Worm (Caenorhabditis elegans) whole organism, young adult: ENCODE results near the gene Y67A10A.11.

Experiments
- F10E7.11 ChIP-seq: sonication (generic microtip); optimal IDR thresholded peaks from 2 replicates; lab custom pipeline; 2017; ENCODE audit warnings: mild to moderate bottlenecking, missing genetic modification characterization, moderate library complexity, missing compliant biosample characterization
- F23B12.7 ChIP-seq: sonication (generic microtip); optimal IDR thresholded peaks from 2 replicates; lab custom pipeline; 2017; ENCODE audit warnings: missing genetic modification characterization, mild to moderate bottlenecking, missing compliant biosample characterization, antibody characterized with exemption, moderate library complexity; ENCODE audit not compliant: insufficient read depth
- T07F8.4 ChIP-seq: sonication (generic microtip); optimal IDR thresholded peaks from 2 replicates; lab custom pipeline; 2016; ENCODE audit warnings: mild to moderate bottlenecking, missing genetic modification characterization, moderate library complexity, missing compliant biosample characterization
- T26A5.8 ChIP-seq: sonication (generic microtip); optimal IDR thresholded peaks from 2 replicates; lab custom pipeline; 2016; ENCODE audit warnings: missing genetic modification characterization, missing compliant biosample characterization
- ZK185.1 ChIP-seq: sonication (generic microtip); optimal IDR thresholded peaks from 2 replicates; lab custom pipeline; 2016; ENCODE audit warnings: mild to moderate bottlenecking, missing genetic modification characterization, missing compliant biosample characterization; ENCODE audit not compliant: poor library complexity, severe bottlenecking
- aptf-3 ChIP-seq: fragments of 200-800 bp; sonication (Bioruptor generic); IDR thresholded peaks from 2 replicates; pipeline ENCODE4 v1.3.6; 2022; ENCODE audit warnings: missing genetic modification characterization, missing compliant biosample characterization
- atf-7 ChIP-seq: sonication (generic microtip); optimal IDR thresholded peaks from 2 replicates; lab custom pipeline; 2017; ENCODE audit warnings: mild to moderate bottlenecking, missing genetic modification characterization, missing compliant biosample characterization
- attf-6 ChIP-seq: fragments of 200-800 bp; sonication (Bioruptor generic); IDR thresholded peaks from 2 replicates; pipeline ENCODE4 v1.3.6; 2022; ENCODE audit warnings: missing genetic modification reagents, missing genetic modification characterization, missing compliant biosample characterization
- ceh-100 ChIP-seq: fragments of 200-800 bp; sonication (Bioruptor generic); IDR thresholded peaks from 2 replicates; pipeline ENCODE4 v1.3.6; 2022; ENCODE audit warnings: missing genetic modification reagents, missing genetic modification characterization, missing compliant biosample characterization
- die-1 ChIP-seq: sonication (generic microtip); optimal IDR thresholded peaks from 2 replicates; lab custom pipeline; 2016; ENCODE audit warnings: missing genotype, mild to moderate bottlenecking, missing genetic modification characterization, missing compliant biosample characterization
- efl-1 ChIP-seq: fragments of 150-350 bp; optimal IDR thresholded peaks from 2 replicates; lab custom pipeline; 2014; ENCODE audit warnings: missing biosample characterization, missing genetic modification reagents, missing genetic modification characterization
- egrh-3 ChIP-seq: fragments of 200-800 bp; sonication (Bioruptor generic); IDR thresholded peaks from 2 replicates; pipeline ENCODE4 v1.3.6; 2022; ENCODE audit warnings: missing genetic modification reagents, missing genetic modification characterization, missing compliant biosample characterization
- fkh-3 ChIP-seq: sonication (generic microtip); optimal IDR thresholded peaks from 2 replicates; lab custom pipeline; 2016; ENCODE audit warnings: mild to moderate bottlenecking, missing genetic modification characterization, missing compliant biosample characterization
- hmg-1.2 ChIP-seq: fragments of 200-800 bp; sonication (Bioruptor generic); IDR thresholded peaks from 2 replicates; pipeline ENCODE4 v1.3.6; 2022; ENCODE audit warnings: missing genetic modification reagents, missing genetic modification characterization, missing compliant biosample characterization
- hmg-20 ChIP-seq: fragments of 200-800 bp; sonication (Bioruptor generic); IDR thresholded peaks from 2 replicates; pipeline ENCODE4 v1.3.6; 2022; ENCODE audit warnings: missing genetic modification reagents, missing genetic modification characterization, missing compliant biosample characterization
- lin-40 ChIP-seq: sonication (generic microtip); optimal IDR thresholded peaks from 2 replicates; lab custom pipeline; 2016; ENCODE audit warnings: missing genetic modification characterization, mild to moderate bottlenecking, missing compliant biosample characterization, missing genotype, missing genetic modification reagents
- lir-1 ChIP-seq: fragments of 200-800 bp; sonication (Bioruptor generic); conservative IDR thresholded peaks from 2 replicates; pipeline ENCODE4 v1.3.6; 2022; ENCODE audit warnings: missing genetic modification reagents, missing genetic modification characterization, missing compliant biosample characterization
- lsy-27 ChIP-seq: sonication (generic microtip); optimal IDR thresholded peaks from 2 replicates; lab custom pipeline; 2017; ENCODE audit warnings: missing genetic modification characterization, mild to moderate bottlenecking, missing compliant biosample characterization, antibody characterized with exemption, missing genotype, borderline replicate concordance; ENCODE audit not compliant: insufficient read depth
- madf-3 ChIP-seq: fragments of 200-800 bp; sonication (Bioruptor generic); IDR thresholded peaks from 2 replicates; pipeline ENCODE4 v1.3.6; 2022; ENCODE audit warnings: missing genetic modification reagents, missing genetic modification characterization, missing compliant biosample characterization
- madf-6 ChIP-seq: fragments of 200-800 bp; sonication (Bioruptor generic); IDR thresholded peaks from 2 replicates; pipeline ENCODE4 v1.3.6; 2022; ENCODE audit warnings: missing genetic modification reagents, missing genetic modification characterization, missing compliant biosample characterization
- madf-8 ChIP-seq: fragments of 200-800 bp; sonication (Bioruptor generic); conservative IDR thresholded peaks from 2 replicates; pipeline ENCODE4 v1.3.6; 2022; ENCODE audit warnings: missing genetic modification reagents, missing genetic modification characterization, missing compliant biosample characterization
- mel-28 ChIP-seq: sonication (generic microtip); optimal IDR thresholded peaks from 2 replicates; lab custom pipeline; 2016; ENCODE audit warnings: borderline replicate concordance, mild to moderate bottlenecking, missing genetic modification characterization, missing compliant biosample characterization
- mxl-1 ChIP-seq: sonication (generic microtip); optimal IDR thresholded peaks from 2 replicates; lab custom pipeline; 2016; ENCODE audit warnings: missing genetic modification characterization, missing compliant biosample characterization
- pbrm-1 ChIP-seq: fragments of 200-800 bp; sonication (Bioruptor generic); IDR thresholded peaks from 2 replicates; pipeline ENCODE4 v1.3.6; 2022; ENCODE audit warnings: missing genetic modification reagents, missing genetic modification characterization, missing compliant biosample characterization
- snpc-1.1 ChIP-seq: sonication (generic microtip); optimal IDR thresholded peaks from 2 replicates; lab custom pipeline; 2017; ENCODE audit warnings: missing genetic modification characterization, mild to moderate bottlenecking, missing compliant biosample characterization, antibody characterized with exemption, moderate library complexity, missing genotype, missing genetic modification reagents; ENCODE audit not compliant: insufficient read depth
- snpc-4 ChIP-seq, 5 experiments: fragments of 150-350 bp in 1 of 5; sonication (generic microtip) in 4 of 5; optimal IDR thresholded peaks; 2 replicates each; lab custom pipeline; 2014 to 2018; ENCODE audit warnings: missing genetic modification characterization in 5 of 5, missing biosample characterization in 3 of 5, antibody characterized with exemption in 2 of 5, mild to moderate bottlenecking in 2 of 5, missing compliant biosample characterization in 2 of 5, missing genotype in 2 of 5, moderate library complexity in 2 of 5, missing genetic modification reagents in 1 of 5
- unc-130 ChIP-seq: sonication (generic microtip); optimal IDR thresholded peaks from 2 replicates; lab custom pipeline; 2016; ENCODE audit warnings: missing genetic modification reagents, missing genetic modification characterization, missing compliant biosample characterization
- zim-3 ChIP-seq: sonication (generic microtip); optimal IDR thresholded peaks from 2 replicates; lab custom pipeline; 2017; ENCODE audit warnings: mild to moderate bottlenecking, missing genetic modification characterization, moderate library complexity, missing compliant biosample characterization
- ztf-25 ChIP-seq: fragments of 200-800 bp; sonication (Bioruptor generic); IDR thresholded peaks from 2 replicates; pipeline ENCODE4 v1.3.6; 2022; ENCODE audit warnings: missing genetic modification reagents, missing genetic modification characterization, missing compliant biosample characterization

Gene Y67A10A.11

ce11 chrIV:14383474-14383873 lies 43.7 kb downstream of the Y67A10A.11 start, which contains the start of gene paqr-3:
TSS of gene paqr-3 (minus strand) at chrIV:14383683.
- TF ChIP-seq attf-6 (peak; percentile 81), ZK185.1 (tag; lab: Kevin White, UChicago) (no peak), mxl-1 (tag; lab: Kevin White, UChicago) (no peak), snpc-4 (GFP tag; optimal IDR thresholded peaks at IDR 0.05; lab: Kevin White, UChicago) (no peak), snpc-4 (tag; optimal IDR thresholded peaks at IDR 0.05; lab: Kevin White, UChicago) (peak in 2 of 4 experiments; percentile 32 to 57), F23B12.7 (tag; lab: Kevin White, UChicago) (no peak), T26A5.8 (tag; lab: Kevin White, UChicago) (no peak)
- TF ChIP-seq, all 124 proteins: peak for 2

ce11 chrIV:14384194-14384593 lies 44.4 kb downstream of the Y67A10A.11 start:
- TF ChIP-seq aptf-3 (GFP tag; lab: Robert Waterston, UW) (no peak), unc-130 (no peak), atf-7 (tag; lab: Kevin White, UChicago) (no peak), madf-6 (no peak), madf-8 (GFP tag; lab: Robert Waterston, UW) (no peak), lin-40 (tag; lab: Kevin White, UChicago) (no peak), T07F8.4 (tag; lab: Kevin White, UChicago) (no peak), die-1 (tag; lab: Kevin White, UChicago) (no peak), efl-1 (GFP tag; lab: Kevin White, UChicago) (no peak), madf-3 (GFP tag; lab: Robert Waterston, UW) (no peak), ztf-25 (GFP tag; lab: Robert Waterston, UW) (no peak), hmg-20 (no peak)
- TF ChIP-seq, all 124 proteins: peak for 0

DNA sequence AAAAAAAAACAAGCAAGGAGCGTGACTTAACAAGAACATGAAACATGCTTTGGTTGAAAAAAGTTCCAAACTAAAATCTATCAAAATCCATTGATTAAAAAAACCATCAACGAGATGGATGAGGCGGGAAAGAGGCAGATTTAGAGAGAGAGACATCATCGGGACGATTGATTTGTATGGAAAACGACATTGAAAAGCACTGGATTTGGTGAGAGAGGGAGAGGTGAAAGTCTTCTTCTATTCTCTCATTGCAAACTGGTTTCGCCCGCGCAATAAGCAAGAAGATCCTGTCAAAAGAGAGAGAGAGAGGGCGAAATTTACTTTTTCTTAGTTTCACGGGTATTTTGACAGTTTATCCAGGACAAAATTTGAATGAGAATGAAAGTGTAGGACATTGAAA lies 45.4 kb downstream of the Y67A10A.11 start:
- TF ChIP-seq zim-3 (tag; lab: Kevin White, UChicago) (no peak), fkh-3 (tag; lab: Kevin White, UChicago) (no peak), unc-130 (no peak), snpc-4 (GFP tag; optimal IDR thresholded peaks at IDR 0.05; lab: Kevin White, UChicago) (no peak), snpc-4 (tag; optimal IDR thresholded peaks at IDR 0.05; lab: Kevin White, UChicago) (peak in 2 of 4 experiments; percentile 9 to 30), F10E7.11 (tag; lab: Kevin White, UChicago) (no peak)

DNA sequence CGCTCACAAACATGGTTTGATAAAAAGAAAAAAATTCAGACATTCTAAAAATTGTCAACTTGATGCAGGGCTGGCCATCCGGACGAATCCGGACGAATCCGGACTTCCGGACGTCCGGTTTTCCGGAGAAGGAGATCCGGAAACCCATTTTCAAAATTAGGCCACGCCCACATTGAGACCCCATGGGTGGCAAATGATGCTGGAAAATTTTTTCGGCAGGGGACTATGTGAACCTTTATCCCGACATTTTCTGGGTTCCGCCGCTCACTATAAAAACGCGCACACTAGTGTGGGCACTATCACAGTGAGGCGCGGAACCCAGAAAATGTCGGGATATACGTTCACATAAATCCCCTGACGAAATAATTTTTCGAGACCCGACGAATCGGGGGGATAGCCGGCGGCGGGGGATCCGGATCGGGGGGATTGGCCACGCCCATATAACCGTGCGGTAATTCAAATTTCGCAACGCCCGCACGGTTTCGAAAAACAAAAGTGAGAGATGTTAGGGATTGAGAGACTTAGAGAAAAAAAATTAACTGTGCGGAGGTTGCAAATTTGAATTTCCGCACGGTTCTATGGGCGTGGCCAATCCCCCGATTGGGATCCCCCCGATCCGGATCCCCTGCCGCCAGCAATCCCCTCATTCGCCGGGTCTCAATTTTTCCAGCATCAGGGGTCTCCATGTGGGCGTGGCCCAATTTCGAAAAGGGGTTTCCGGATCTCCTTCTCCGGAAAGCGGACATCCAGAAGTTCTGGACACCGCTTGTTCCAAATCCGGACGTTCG lies 48.2 kb downstream of the Y67A10A.11 start:
- peak; percentile 94 for TF ChIP-seq attf-6
- TF ChIP-seq lir-1 (GFP tag; lab: Robert Waterston, UW): no peak
- peak; percentile 37; the same call in 1 of the 2 replicates for TF ChIP-seq egrh-3
- TF ChIP-seq hmg-1.2 (GFP tag; lab: Robert Waterston, UW): peak; percentile 75
- no peak for TF ChIP-seq lsy-27
- peak; percentile 52 for TF ChIP-seq ceh-100
- peak; percentile 42; the same call in 1 of the 2 replicates for TF ChIP-seq pbrm-1 (GFP tag; lab: Robert Waterston, UW)
- peak; percentile 65 for TF ChIP-seq snpc-4 (GFP tag; optimal IDR thresholded peaks at IDR 0.05; lab: Kevin White, UChicago)
- TF ChIP-seq snpc-4 (tag; optimal IDR thresholded peaks at IDR 0.05; lab: Kevin White, UChicago): peak; percentile 23 to 93 (median 34)
- no peak for TF ChIP-seq mel-28 (tag; lab: Kevin White, UChicago)
- peak; percentile 48 for TF ChIP-seq snpc-1.1
